Fruit fly (Drosophila melanogaster): Measurements from ENCODE around the gene Flo2.
A peak's percentile ranks its signal among the peaks of the same experiment; 100 is the strongest.

- peak; percentile 33 for TF ChIP-seq dm (GFP tag; optimal IDR thresholded peaks at IDR 0.05)
- TF ChIP-seq slbo (GFP tag; IDR thresholded peaks at IDR 0.05): peak; percentile 94
These were observed at the start of gene Flo2, which contains the start of gene CG32590 for dm6 chrX:14839047-14839446.
